Fruit fly (Drosophila melanogaster) whole organism, embryonic: ENCODE data around the gene CG8034.

ENCODE experiments used
- Aef1 ChIP-seq: fragments of 200-800 bp; sonication (Bioruptor generic); IDR thresholded peaks from 3 replicates; pipeline ENCODE4 v1.3.6; 2022; ENCODE audit warnings: missing biosample characterization, missing genetic modification characterization
- Atf6 ChIP-seq: fragments of 200-800 bp; sonication (Bioruptor generic); IDR thresholded peaks from 2 replicates; pipeline ENCODE4 v1.3.6; 2022; ENCODE audit warnings: missing biosample characterization, missing genetic modification characterization
- BtbVII ChIP-seq: fragments of 200-800 bp; sonication (Bioruptor generic); optimal IDR thresholded peaks from 3 replicates; lab custom pipeline; 2017; ENCODE audit warnings: missing biosample characterization, mild to moderate bottlenecking, missing genetic modification characterization
- CG15011 ChIP-seq: fragments of 200-800 bp; sonication (Bioruptor generic); optimal IDR thresholded peaks from 3 replicates; lab custom pipeline; 2018; ENCODE audit warnings: missing biosample characterization, mild to moderate bottlenecking, missing genetic modification characterization
- CG1529 ChIP-seq: fragments of 200-800 bp; sonication (Bioruptor generic); optimal IDR thresholded peaks from 3 replicates; lab custom pipeline; 2018; ENCODE audit warnings: missing biosample characterization, missing genetic modification characterization
- CG17912 ChIP-seq: fragments of 200-800 bp; sonication (Bioruptor generic); optimal IDR thresholded peaks from 2 replicates; lab custom pipeline; 2018; ENCODE audit warnings: missing biosample characterization, mild to moderate bottlenecking, missing genetic modification characterization
- CG18476 ChIP-seq: fragments of 200-800 bp; sonication (Bioruptor generic); optimal IDR thresholded peaks from 2 replicates; lab custom pipeline; 2016; ENCODE audit warnings: missing biosample characterization, mild to moderate bottlenecking, missing genetic modification characterization
- CG2199 ChIP-seq: fragments of 200-800 bp; sonication (Bioruptor generic); IDR thresholded peaks from 3 replicates; pipeline ENCODE4 v1.3.6; 2022; ENCODE audit warnings: missing biosample characterization, missing genetic modification characterization
- CG30403 ChIP-seq: fragments of 200-800 bp; sonication (Bioruptor generic); optimal IDR thresholded peaks from 3 replicates; lab custom pipeline; 2016; ENCODE audit warnings: missing biosample characterization, missing genetic modification characterization
- CG32532 ChIP-seq: fragments of 200-800 bp; sonication (Bioruptor generic); IDR thresholded peaks from 2 replicates; pipeline ENCODE4 v1.3.6; 2022; ENCODE audit warnings: missing biosample characterization, missing genetic modification characterization
- CG34376 ChIP-seq: fragments of 200-800 bp; sonication (Bioruptor generic); optimal IDR thresholded peaks from 2 replicates; lab custom pipeline; 2018; ENCODE audit warnings: missing biosample characterization, mild to moderate bottlenecking, missing genetic modification characterization
- CG5245 ChIP-seq: fragments of 200-800 bp; sonication (Bioruptor generic); optimal IDR thresholded peaks from 3 replicates; lab custom pipeline; 2016; ENCODE audit warnings: missing biosample characterization, missing genetic modification characterization
- CG7987 ChIP-seq: fragments of 200-800 bp; sonication (Bioruptor generic); optimal IDR thresholded peaks from 2 replicates; lab custom pipeline; 2018; ENCODE audit warnings: missing biosample characterization, mild to moderate bottlenecking, missing genetic modification characterization, moderate library complexity
- Deaf1 ChIP-seq: fragments of 200-800 bp; optimal IDR thresholded peaks from 3 replicates; lab custom pipeline; 2019; ENCODE audit warnings: missing biosample characterization, mild to moderate bottlenecking, missing genetic modification characterization, moderate library complexity
- Ets65A ChIP-seq: fragments of 200-800 bp; sonication (Bioruptor generic); peaks from one replicate; lab custom pipeline; 2016; ENCODE audit warnings: missing biosample characterization, missing genetic modification characterization
- Hmr ChIP-seq: fragments of 200-800 bp; sonication (Bioruptor generic); optimal IDR thresholded peaks from 3 replicates; lab custom pipeline; 2017; ENCODE audit warnings: mild to moderate bottlenecking, missing biosample characterization, missing genetic modification reagents, missing genetic modification characterization
- Mad ChIP-seq: fragments of 200-800 bp; sonication (Bioruptor generic); optimal IDR thresholded peaks from 2 replicates; lab custom pipeline; 2016; ENCODE audit warnings: missing biosample characterization, missing genetic modification characterization
- Med ChIP-seq: fragments of 200-800 bp; sonication (Bioruptor generic); peaks from one replicate; lab custom pipeline; 2016; ENCODE audit warnings: missing biosample characterization, missing genetic modification characterization, mild to moderate bottlenecking, inconsistent platforms, moderate library complexity
- Mrtf ChIP-seq: fragments of 200-800 bp; sonication (Bioruptor generic); IDR thresholded peaks from 3 replicates; pipeline ENCODE4 v1.3.6; 2022; ENCODE audit warnings: missing biosample characterization, missing genetic modification characterization
- PHDP ChIP-seq: fragments of 200-800 bp; sonication (Bioruptor generic); optimal IDR thresholded peaks from 3 replicates; lab custom pipeline; 2018; ENCODE audit warnings: missing biosample characterization, mild to moderate bottlenecking, missing genetic modification characterization, moderate library complexity
- Pdp1 ChIP-seq, 2 experiments: fragments of 200-800 bp; sonication (Bioruptor generic); optimal IDR thresholded peaks; 3 replicates each; lab custom pipeline; 2016; ENCODE audit warnings: missing biosample characterization in 2 of 2, missing genetic modification characterization in 2 of 2, mild to moderate bottlenecking in 1 of 2, moderate library complexity in 1 of 2
- Vsx1 ChIP-seq: fragments of 200-800 bp; sonication (Bioruptor generic); optimal IDR thresholded peaks from 2 replicates; lab custom pipeline; 2017; ENCODE audit warnings: missing biosample characterization, mild to moderate bottlenecking, missing genetic modification characterization, missing genetic modification reagents
- YL-1 ChIP-seq: fragments of 200-800 bp; sonication (Bioruptor generic); optimal IDR thresholded peaks from 3 replicates; lab custom pipeline; 2017; ENCODE audit warnings: missing biosample characterization, mild to moderate bottlenecking, missing genetic modification characterization
- ato ChIP-seq: fragments of 200-800 bp; sonication (Bioruptor generic); IDR thresholded peaks from 2 replicates; pipeline ENCODE4 v1.3.6; 2022; ENCODE audit warnings: missing biosample characterization, missing genetic modification characterization; ENCODE audit not compliant: partially characterized antibody
- bigmax ChIP-seq: fragments of 200-800 bp; sonication (Bioruptor generic); optimal IDR thresholded peaks from 2 replicates; lab custom pipeline; 2018; ENCODE audit warnings: missing biosample characterization, mild to moderate bottlenecking, missing genetic modification characterization
- chif ChIP-seq, 2 experiments: fragments of 200-800 bp; sonication (Bioruptor generic); optimal IDR thresholded peaks; 3 replicates each; lab custom pipeline; 2016; ENCODE audit warnings: missing biosample characterization in 2 of 2, missing genetic modification characterization in 2 of 2
- chinmo ChIP-seq: fragments of 200-800 bp; sonication (Bioruptor generic); IDR thresholded peaks from 4 replicates; pipeline ENCODE4 v1.3.6; 2022; ENCODE audit warnings: missing biosample characterization, missing genetic modification characterization; ENCODE audit not compliant: partially characterized antibody
- ci ChIP-seq: fragments of 200-800 bp; sonication (Bioruptor generic); IDR thresholded peaks from 3 replicates; pipeline ENCODE4 v1.3.6; 2022; ENCODE audit warnings: missing biosample characterization, missing genetic modification characterization
- exex ChIP-seq: fragments of 200-800 bp; sonication (Bioruptor generic); optimal IDR thresholded peaks from 4 replicates; lab custom pipeline; 2018; ENCODE audit warnings: missing biosample characterization, mild to moderate bottlenecking, missing genetic modification characterization, moderate library complexity
- grn ChIP-seq: fragments of 200-800 bp; sonication (Bioruptor generic); optimal IDR thresholded peaks from 3 replicates; lab custom pipeline; 2017; ENCODE audit warnings: missing biosample characterization, missing genetic modification characterization
- hkb ChIP-seq, 2 experiments: fragments of 200-800 bp in 1 of 2; fragments of >200 bp in 1 of 2; sonication (Bioruptor generic) in 1 of 2; IDR thresholded peaks in 1 of 2; optimal IDR thresholded peaks in 1 of 2; 2 replicates each; pipeline versions ENCODE4 v1.3.6 to Lab custom; 2017 to 2022; ENCODE audit warnings: missing biosample characterization in 1 of 2, missing genetic modification characterization in 1 of 2
- insv ChIP-seq, 2 experiments: fragments of 200-800 bp; sonication (Bioruptor generic); optimal IDR thresholded peaks; 3 replicates each; lab custom pipeline; 2016 to 2018; ENCODE audit warnings: missing biosample characterization in 2 of 2, missing genetic modification characterization in 2 of 2
- lbe ChIP-seq: fragments of 200-800 bp; sonication (Bioruptor generic); optimal IDR thresholded peaks from 2 replicates; lab custom pipeline; 2016; ENCODE audit warnings: missing biosample characterization, mild to moderate bottlenecking, missing genetic modification characterization
- mirr ChIP-seq: fragments of 200-800 bp; sonication (Bioruptor generic); optimal IDR thresholded peaks from 3 replicates; lab custom pipeline; 2018; ENCODE audit warnings: missing biosample characterization, mild to moderate bottlenecking, missing genetic modification characterization
- nom ChIP-seq: fragments of 200-800 bp; sonication (Bioruptor generic); optimal IDR thresholded peaks from 2 replicates; lab custom pipeline; 2017; ENCODE audit warnings: missing biosample characterization, missing genetic modification characterization, mild to moderate bottlenecking, moderate library complexity, missing genetic modification reagents
- sens ChIP-seq: fragments of 200-800 bp; sonication (Bioruptor generic); peaks from one replicate; lab custom pipeline; 2016; ENCODE audit warnings: missing biosample characterization, missing genetic modification characterization
- sr ChIP-seq: fragments of 200-800 bp; sonication (Bioruptor generic); IDR thresholded peaks from 3 replicates; pipeline ENCODE4 v1.3.6; 2022; ENCODE audit warnings: missing biosample characterization, missing genetic modification characterization
- sug ChIP-seq: fragments of 200-800 bp; optimal IDR thresholded peaks from 2 replicates; lab custom pipeline; 2019; ENCODE audit warnings: missing biosample characterization, mild to moderate bottlenecking, missing genetic modification characterization, moderate library complexity
- unpg ChIP-seq: fragments of 200-800 bp; sonication (Bioruptor generic); optimal IDR thresholded peaks from 3 replicates; lab custom pipeline; 2018; ENCODE audit warnings: missing biosample characterization, mild to moderate bottlenecking, missing genetic modification characterization, moderate library complexity

Gene CG8034

DNA sequence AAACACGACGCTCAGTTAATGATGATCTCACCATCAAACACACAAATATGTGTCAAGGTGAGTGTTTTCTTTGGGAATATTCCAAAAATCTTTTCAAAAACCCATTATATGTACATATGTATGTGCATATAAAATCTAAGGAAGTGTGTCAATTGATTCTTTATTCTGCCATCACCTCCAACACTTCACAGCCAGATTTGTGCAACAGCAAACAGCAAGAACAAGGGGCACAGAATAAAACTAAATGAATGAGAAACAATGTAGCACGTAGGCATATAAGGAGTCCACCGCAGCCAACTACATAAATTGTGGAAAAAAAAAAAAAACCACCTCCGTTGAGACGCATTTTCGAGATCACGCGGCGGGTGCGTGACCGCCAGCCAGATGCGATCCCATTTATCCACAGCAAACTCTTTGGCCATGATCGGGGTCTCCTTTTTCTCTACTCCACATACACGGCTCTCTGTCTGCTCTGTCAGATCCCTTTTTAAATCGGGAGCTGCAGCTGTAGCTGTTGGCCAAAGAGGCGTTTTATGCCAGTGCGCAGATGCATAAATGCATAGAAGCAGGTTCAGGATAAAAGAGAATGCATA is 2.0 kb downstream of the CG8034 start:
- TF ChIP-seq Mrtf (no peak), sens (GFP tag; lab: Kevin White, UChicago) (peak; percentile 55), YL-1 (GFP tag; lab: Kevin White, UChicago) (no peak), CG7987 (GFP tag; lab: Kevin White, UChicago) (peak; percentile 90), nom (GFP tag; lab: Kevin White, UChicago) (peak; percentile 20), CG32532 (GFP tag; lab: Robert Waterston, UW) (no peak), unpg (GFP tag; lab: Kevin White, UChicago) (no peak), CG5245 (GFP tag; lab: Kevin White, UChicago) (no peak), CG2199 (0 out of 3 replicates have a peak, but pooled peaks have one; percentile 33)
- TF ChIP-seq, all 482 proteins: peak for 4

DNA sequence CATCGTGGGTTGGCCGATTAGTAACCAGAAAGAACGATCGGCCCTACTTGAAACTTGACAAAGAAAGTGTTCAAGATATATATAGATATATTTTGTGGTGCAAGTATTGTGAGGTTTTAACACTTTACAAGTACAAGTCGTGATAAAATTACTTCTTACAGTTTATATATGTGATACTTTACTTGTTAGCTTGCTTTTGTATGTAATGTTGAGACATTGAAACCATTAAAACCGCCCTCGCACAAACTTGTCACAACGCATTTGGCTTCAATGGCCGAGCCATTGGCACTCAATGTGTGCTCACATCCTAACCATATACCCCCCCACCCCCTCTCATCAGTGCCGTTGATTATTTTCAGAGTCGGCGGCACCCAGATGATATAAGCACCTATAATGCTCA is 3.0 kb downstream of the CG8034 start:
- TF ChIP-seq CG1529 (GFP tag; lab: Kevin White, UChicago) (no peak), CG7987 (GFP tag; lab: Kevin White, UChicago) (no peak), Atf6 (0 out of 2 replicates have a peak, but pooled peaks have one; percentile 11), sr (GFP tag; lab: Robert Waterston, UW) (0 out of 3 replicates have a peak, but pooled peaks have one; percentile 24), sens (GFP tag; lab: Kevin White, UChicago) (peak; percentile 23), CG18476 (GFP tag; lab: Kevin White, UChicago) (peak; percentile 57), Med (peak; percentile 3), hkb (optimal IDR thresholded peaks at IDR 0.05; lab: Kevin White, UChicago) (peak; percentile 83), hkb (GFP tag; IDR thresholded peaks at IDR 0.05; lab: Robert Waterston, UW) (no peak), chinmo (GFP tag; lab: Robert Waterston, UW) (0 out of 4 replicates have a peak, but pooled peaks have one; percentile 26), CG17912 (no peak)

DNA sequence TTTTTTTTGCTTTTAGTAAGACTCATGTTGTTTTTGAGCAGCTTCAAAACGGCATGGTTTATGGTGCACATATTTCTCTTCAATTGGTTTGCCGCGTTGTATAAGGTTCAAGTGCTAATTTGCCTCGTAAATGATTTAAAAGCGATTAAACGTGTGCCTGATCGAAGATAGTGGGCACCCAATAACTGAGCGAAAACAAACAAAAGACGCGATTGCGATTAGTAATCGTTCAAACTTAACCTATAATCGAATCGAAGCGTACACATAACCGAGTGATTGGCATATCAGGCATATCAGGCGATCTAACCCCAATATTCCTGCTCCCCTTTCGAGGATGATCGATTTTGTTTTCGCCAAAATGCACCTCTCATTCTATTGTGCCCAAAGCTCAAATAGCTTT is 3.9 kb downstream of the CG8034 start:
- TF ChIP-seq CG15011 (GFP tag; lab: Kevin White, UChicago) = no peak
- TF ChIP-seq Pdp1 (GFP tag; optimal IDR thresholded peaks at IDR 0.05; lab: Kevin White, UChicago) = peak in 1 of 2 experiments; percentile 64
- TF ChIP-seq bigmax (GFP tag; lab: Kevin White, UChicago) = peak; percentile 78
- TF ChIP-seq exex = peak; percentile 98
- peak; percentile 70 for TF ChIP-seq Vsx1
- TF ChIP-seq CG34376 (GFP tag; lab: Kevin White, UChicago) = peak; percentile 22
- TF ChIP-seq Ets65A (GFP tag; lab: Kevin White, UChicago) = peak; percentile 1
- TF ChIP-seq sug = peak; percentile 75
- peak; percentile 89 for TF ChIP-seq grn
- no peak for TF ChIP-seq PHDP (tag; lab: Kevin White, UChicago)

DNA sequence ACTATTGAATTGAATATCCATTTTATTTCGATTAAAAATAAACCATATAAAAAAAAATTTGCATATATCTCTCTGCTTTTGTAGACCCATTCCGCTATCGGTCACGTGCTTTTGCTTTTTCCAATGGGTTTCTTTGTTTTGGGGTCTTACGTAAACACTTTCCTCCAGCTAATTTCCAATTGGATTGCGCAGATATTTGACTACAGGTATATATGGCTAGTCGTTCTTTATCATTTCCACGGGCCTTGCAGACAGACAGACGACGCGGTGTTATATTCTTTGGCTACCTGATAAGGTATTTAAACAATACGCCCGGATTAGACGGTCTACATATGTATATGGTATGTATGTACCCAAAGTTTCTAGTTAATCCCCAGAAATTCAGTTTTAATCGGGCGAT is 4.6 kb downstream of the CG8034 start:
- TF ChIP-seq BtbVII (GFP tag; lab: Kevin White, UChicago) = peak; percentile 5
- peak in 1 of 2 experiments; percentile 39 for TF ChIP-seq insv (GFP tag; optimal IDR thresholded peaks at IDR 0.05; lab: Kevin White, UChicago)
- TF ChIP-seq Med = peak; percentile 62
- peak; percentile 30 for TF ChIP-seq mirr (GFP tag; lab: Kevin White, UChicago)
- no peak for TF ChIP-seq Deaf1 (tag; lab: Kevin White, UChicago)
- no peak for TF ChIP-seq Mad (GFP tag; lab: Kevin White, UChicago)
- no peak for TF ChIP-seq ato (GFP tag; lab: Robert Waterston, UW)
- no peak for TF ChIP-seq ci
- no peak for TF ChIP-seq Aef1 (GFP tag; lab: Robert Waterston, UW)
- no peak for TF ChIP-seq chif (GFP tag; optimal IDR thresholded peaks at IDR 0.05; lab: Kevin White, UChicago)
- TF ChIP-seq CG30403 (GFP tag; lab: Kevin White, UChicago) = no peak
- TF ChIP-seq lbe (GFP tag; lab: Kevin White, UChicago) = no peak
- no peak for TF ChIP-seq grn
- no peak for TF ChIP-seq Hmr (GFP tag; lab: Kevin White, UChicago)
- peak in 1 of 2 experiments; percentile 36 for TF ChIP-seq Pdp1 (GFP tag; optimal IDR thresholded peaks at IDR 0.05; lab: Kevin White, UChicago)
